Fruit fly (Drosophila melanogaster) whole organism, embryonic: ENCODE data around the gene Tom.

Source experiments
- Blimp-1 ChIP-seq: fragments of 200-800 bp; sonication (Bioruptor generic); optimal IDR thresholded peaks from 3 replicates; lab custom pipeline; 2018; ENCODE audit warnings: missing biosample characterization, missing genetic modification characterization, mild to moderate bottlenecking, moderate library complexity, missing genetic modification reagents
- CG10462 ChIP-seq: fragments of 200-800 bp; sonication (Bioruptor generic); optimal IDR thresholded peaks from 2 replicates; lab custom pipeline; 2016; ENCODE audit warnings: missing biosample characterization, missing genetic modification characterization
- CG10654 ChIP-seq: fragments of 200-800 bp; sonication (Bioruptor generic); optimal IDR thresholded peaks from 2 replicates; lab custom pipeline; 2016; ENCODE audit warnings: missing biosample characterization, missing genetic modification characterization
- CG11093 ChIP-seq: fragments of 200-800 bp; sonication (Bioruptor generic); IDR thresholded peaks from 3 replicates; pipeline ENCODE4 v1.3.6; 2022; ENCODE audit warnings: missing biosample characterization, missing genetic modification characterization
- CG11247 ChIP-seq: fragments of 200-800 bp; sonication (Bioruptor generic); IDR thresholded peaks from 2 replicates; pipeline ENCODE4 v1.3.6; 2022; ENCODE audit warnings: missing biosample characterization, missing genetic modification characterization
- CG14710 ChIP-seq: fragments of 200-800 bp; sonication (Bioruptor generic); optimal IDR thresholded peaks from 3 replicates; lab custom pipeline; 2019; ENCODE audit warnings: missing biosample characterization, mild to moderate bottlenecking, missing genetic modification characterization, moderate library complexity
- CG15269 ChIP-seq: fragments of 200-800 bp; sonication (Bioruptor generic); optimal IDR thresholded peaks from 2 replicates; lab custom pipeline; 2018; ENCODE audit warnings: missing biosample characterization, mild to moderate bottlenecking, missing genetic modification characterization, moderate library complexity
- CG15514 ChIP-seq: fragments of 200-800 bp; sonication (Bioruptor generic); optimal IDR thresholded peaks from 3 replicates; lab custom pipeline; 2017; ENCODE audit warnings: missing biosample characterization, missing genetic modification characterization, mild to moderate bottlenecking, moderate library complexity, missing genetic modification reagents
- CG16863 ChIP-seq: fragments of 200-800 bp; sonication (Bioruptor generic); optimal IDR thresholded peaks from 3 replicates; lab custom pipeline; 2016; ENCODE audit warnings: missing biosample characterization, missing genetic modification characterization
- CG17186 ChIP-seq: fragments of 200-800 bp; sonication (Bioruptor generic); optimal IDR thresholded peaks from 3 replicates; lab custom pipeline; 2017; ENCODE audit warnings: missing biosample characterization, missing genetic modification reagents, missing genetic modification characterization
- CG17385 ChIP-seq: fragments of 200-800 bp; sonication (Bioruptor generic); optimal IDR thresholded peaks from 3 replicates; lab custom pipeline; 2018; ENCODE audit warnings: missing biosample characterization, mild to moderate bottlenecking, missing genetic modification characterization
- CG2678 ChIP-seq: fragments of 200-800 bp; sonication (Bioruptor generic); optimal IDR thresholded peaks from 3 replicates; lab custom pipeline; 2019; ENCODE audit warnings: missing biosample characterization, mild to moderate bottlenecking, missing genetic modification characterization, moderate library complexity
- CG32532 ChIP-seq: fragments of 200-800 bp; sonication (Bioruptor generic); IDR thresholded peaks from 2 replicates; pipeline ENCODE4 v1.3.6; 2022; ENCODE audit warnings: missing biosample characterization, missing genetic modification characterization
- CG32772 ChIP-seq: fragments of 200-800 bp; sonication (Bioruptor generic); IDR thresholded peaks from 2 replicates; pipeline ENCODE4 v1.3.6; 2022; ENCODE audit warnings: missing biosample characterization, missing genetic modification characterization
- CG3838 ChIP-seq: fragments of 200-800 bp; sonication (Bioruptor generic); optimal IDR thresholded peaks from 3 replicates; lab custom pipeline; 2016; ENCODE audit warnings: missing biosample characterization, missing genetic modification characterization
- CG3847 ChIP-seq: fragments of 200-800 bp; sonication (Bioruptor generic); IDR thresholded peaks from 2 replicates; pipeline ENCODE4 v1.3.6; 2022; ENCODE audit warnings: missing biosample characterization, missing genetic modification characterization
- CG4360 ChIP-seq: fragments of 200-800 bp; sonication (Bioruptor generic); IDR thresholded peaks from 2 replicates; pipeline ENCODE4 v1.3.6; 2022; ENCODE audit warnings: missing biosample characterization, missing genetic modification characterization
- CG4404 ChIP-seq: fragments of 200-800 bp; sonication (Bioruptor generic); IDR thresholded peaks from 2 replicates; pipeline ENCODE4 v1.3.6; 2022; ENCODE audit warnings: missing biosample characterization, missing genetic modification characterization
- CG6683 ChIP-seq: fragments of 200-800 bp; sonication (Bioruptor generic); optimal IDR thresholded peaks from 2 replicates; lab custom pipeline; 2017; ENCODE audit warnings: missing biosample characterization, mild to moderate bottlenecking, missing genetic modification characterization, missing genetic modification reagents
- CG9876 ChIP-seq: fragments of 200-800 bp; sonication (Bioruptor generic); optimal IDR thresholded peaks from 2 replicates; lab custom pipeline; 2016; ENCODE audit warnings: missing biosample characterization, missing genetic modification characterization
- CkIIα-i1 ChIP-seq: fragments of 200-800 bp; sonication (Bioruptor generic); IDR thresholded peaks from 2 replicates; pipeline ENCODE4 v1.3.6; 2022; ENCODE audit warnings: missing biosample characterization, missing genetic modification characterization
- Dad ChIP-seq: fragments of 200-800 bp; sonication (Bioruptor generic); optimal IDR thresholded peaks from 3 replicates; lab custom pipeline; 2016; ENCODE audit warnings: missing biosample characterization, missing genetic modification characterization
- Dip3 ChIP-seq: fragments of 200-800 bp; sonication (Bioruptor generic); optimal IDR thresholded peaks from 3 replicates; lab custom pipeline; 2016; ENCODE audit warnings: missing biosample characterization, missing genetic modification characterization
- H15 ChIP-seq: fragments of 200-800 bp; sonication (Bioruptor generic); IDR thresholded peaks from 3 replicates; pipeline ENCODE4 v1.3.6; 2022; ENCODE audit warnings: missing biosample characterization, missing genetic modification characterization
- HmgZ ChIP-seq: fragments of 200-800 bp; sonication (Bioruptor generic); optimal IDR thresholded peaks from 2 replicates; lab custom pipeline; 2018; ENCODE audit warnings: missing biosample characterization, mild to moderate bottlenecking, missing genetic modification characterization
- Jarid2 ChIP-seq: fragments of 200-800 bp; sonication (Bioruptor generic); optimal IDR thresholded peaks from 3 replicates; lab custom pipeline; 2017; ENCODE audit warnings: mild to moderate bottlenecking, missing biosample characterization, missing genetic modification reagents, missing genetic modification characterization
- Nf-YC ChIP-seq: fragments of 200-800 bp; optimal IDR thresholded peaks from 3 replicates; lab custom pipeline; 2019; ENCODE audit warnings: missing biosample characterization, mild to moderate bottlenecking, missing genetic modification characterization, moderate library complexity
- PHDP ChIP-seq: fragments of 200-800 bp; sonication (Bioruptor generic); optimal IDR thresholded peaks from 3 replicates; lab custom pipeline; 2018; ENCODE audit warnings: missing biosample characterization, mild to moderate bottlenecking, missing genetic modification characterization, moderate library complexity
- Poxn ChIP-seq: fragments of 200-800 bp; sonication (Bioruptor generic); IDR thresholded peaks from 2 replicates; pipeline ENCODE4 v1.3.6; 2022; ENCODE audit warnings: missing biosample characterization, missing genetic modification characterization
- Scr ChIP-seq: fragments of 200-800 bp; sonication (Bioruptor generic); IDR thresholded peaks from 2 replicates; pipeline ENCODE4 v1.3.6; 2022; ENCODE audit warnings: missing biosample characterization, missing genetic modification characterization; ENCODE audit not compliant: partially characterized antibody
- Sry-β ChIP-seq: fragments of 200-800 bp; sonication (Bioruptor generic); optimal IDR thresholded peaks from 2 replicates; lab custom pipeline; 2018; ENCODE audit warnings: missing biosample characterization, mild to moderate bottlenecking, missing genetic modification characterization, moderate library complexity
- Taf1 ChIP-seq: fragments of 200-800 bp; sonication (Bioruptor generic); IDR thresholded peaks from 2 replicates; pipeline ENCODE4 v1.3.6; 2022; ENCODE audit warnings: missing biosample characterization, missing genetic modification characterization
- Xbp1 ChIP-seq: fragments of 200-800 bp; sonication (Bioruptor generic); optimal IDR thresholded peaks from 3 replicates; lab custom pipeline; 2016; ENCODE audit warnings: missing biosample characterization, mild to moderate bottlenecking, missing genetic modification characterization
- ash1 ChIP-seq: fragments of 200-800 bp; sonication (Bioruptor generic); optimal IDR thresholded peaks from 2 replicates; lab custom pipeline; 2018; ENCODE audit warnings: missing biosample characterization, mild to moderate bottlenecking, missing genetic modification characterization
- crol ChIP-seq: fragments of 200-800 bp; sonication (Bioruptor generic); IDR thresholded peaks from 2 replicates; pipeline ENCODE4 v1.3.6; 2022; ENCODE audit warnings: missing biosample characterization, missing genetic modification characterization
- dati ChIP-seq: fragments of 200-800 bp; sonication (Bioruptor generic); IDR thresholded peaks from 2 replicates; pipeline ENCODE4 v1.3.6; 2022; ENCODE audit warnings: missing biosample characterization, missing genetic modification characterization
- gro ChIP-seq: fragments of 200-800 bp; sonication (Bioruptor generic); optimal IDR thresholded peaks from 2 replicates; lab custom pipeline; 2016; ENCODE audit warnings: missing biosample characterization, missing genetic modification characterization
- gt ChIP-seq: fragments of 200-800 bp; sonication (Bioruptor generic); IDR thresholded peaks from 2 replicates; pipeline ENCODE4 v1.3.6; 2022; ENCODE audit warnings: missing biosample characterization, missing genetic modification characterization
- hb ChIP-seq: fragments of 200-800 bp; sonication (Bioruptor generic); IDR thresholded peaks from 3 replicates; pipeline ENCODE4 v1.3.6; 2022; ENCODE audit warnings: missing biosample characterization, missing genetic modification characterization; ENCODE audit not compliant: partially characterized antibody
- hth ChIP-seq: fragments of >200 bp; optimal IDR thresholded peaks from 2 replicates; lab custom pipeline; 2017; ENCODE audit warnings: inconsistent platforms
- insv ChIP-seq, 2 experiments: fragments of 200-800 bp; sonication (Bioruptor generic); optimal IDR thresholded peaks; 3 replicates each; lab custom pipeline; 2016 to 2018; ENCODE audit warnings: missing biosample characterization in 2 of 2, missing genetic modification characterization in 2 of 2
- nom ChIP-seq: fragments of 200-800 bp; sonication (Bioruptor generic); optimal IDR thresholded peaks from 2 replicates; lab custom pipeline; 2017; ENCODE audit warnings: missing biosample characterization, missing genetic modification characterization, mild to moderate bottlenecking, moderate library complexity, missing genetic modification reagents
- pita ChIP-seq: fragments of 200-800 bp; sonication (Bioruptor generic); optimal IDR thresholded peaks from 2 replicates; lab custom pipeline; 2017; ENCODE audit warnings: missing biosample characterization, mild to moderate bottlenecking, missing genetic modification characterization
- run ChIP-seq: fragments of 200-800 bp; sonication (Bioruptor generic); optimal IDR thresholded peaks from 3 replicates; lab custom pipeline; 2018; ENCODE audit warnings: missing biosample characterization, mild to moderate bottlenecking, missing genetic modification characterization
- sd ChIP-seq: fragments of 200-800 bp; sonication (Bioruptor generic); optimal IDR thresholded peaks from 3 replicates; lab custom pipeline; 2018; ENCODE audit warnings: missing biosample characterization, mild to moderate bottlenecking, missing genetic modification characterization, moderate library complexity
- slbo ChIP-seq: fragments of 200-800 bp; sonication (Bioruptor generic); IDR thresholded peaks from 2 replicates; pipeline ENCODE4 v1.3.6; 2022; ENCODE audit warnings: missing biosample characterization, missing genetic modification characterization
- slou ChIP-seq: fragments of 200-800 bp; sonication (Bioruptor generic); optimal IDR thresholded peaks from 3 replicates; lab custom pipeline; 2016; ENCODE audit warnings: missing biosample characterization, missing genetic modification characterization
- slp2 ChIP-seq: fragments of 200-800 bp; sonication (Bioruptor generic); optimal IDR thresholded peaks from 2 replicates; lab custom pipeline; 2016; ENCODE audit warnings: missing biosample characterization, missing genetic modification characterization
- vnd ChIP-seq: fragments of 200-800 bp; sonication (Bioruptor generic); IDR thresholded peaks from 3 replicates; pipeline ENCODE4 v1.3.6; 2022; ENCODE audit warnings: missing biosample characterization, missing genetic modification characterization; ENCODE audit not compliant: partially characterized antibody
- wdn ChIP-seq: fragments of 200-800 bp; sonication (Bioruptor generic); IDR thresholded peaks from 2 replicates; pipeline ENCODE4 v1.3.6; 2022; ENCODE audit warnings: missing biosample characterization, missing genetic modification characterization
- z ChIP-seq: fragments of 200-800 bp; sonication (Bioruptor generic); IDR thresholded peaks from 3 replicates; pipeline ENCODE4 v1.3.6; 2022; ENCODE audit warnings: missing biosample characterization, missing genetic modification characterization

Tom gene

DNA sequence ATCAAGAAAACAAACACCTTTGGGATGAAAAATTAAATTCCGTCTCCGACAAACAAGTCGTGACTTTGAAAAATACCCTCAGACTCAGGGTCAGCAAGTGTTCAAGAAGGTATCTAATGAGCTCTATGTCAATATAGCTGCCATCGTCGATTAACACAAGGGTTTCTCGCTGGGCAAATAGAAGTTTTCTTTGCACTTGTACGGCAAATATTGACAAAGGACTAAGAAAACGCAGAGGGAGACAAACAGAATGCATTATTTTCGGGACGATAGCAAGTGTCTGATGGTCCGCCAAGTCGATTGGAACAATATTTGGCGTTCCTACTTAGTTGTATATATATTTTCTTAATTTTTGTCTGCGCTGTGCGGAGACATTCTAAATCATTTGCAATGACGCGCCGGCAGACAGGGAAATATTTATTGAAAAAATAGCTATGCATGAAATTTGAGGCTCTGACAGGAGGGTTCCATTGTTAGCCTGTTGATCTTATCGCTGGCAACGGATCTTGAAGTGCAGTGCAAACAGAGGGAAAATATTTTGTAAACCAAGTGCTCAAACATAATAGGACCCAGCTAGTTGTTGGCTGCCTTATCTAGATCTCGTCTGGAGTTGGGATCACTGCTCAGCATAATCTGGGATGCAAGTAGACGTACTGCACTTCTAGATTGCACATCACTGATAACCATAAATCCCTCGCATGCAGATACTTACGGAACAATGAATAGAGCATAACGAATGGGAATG is 12.7 kb upstream of the Tom start (continued):
- no peak for TF ChIP-seq z (GFP tag; lab: Robert Waterston, UW)
- TF ChIP-seq CG4360 (GFP tag; lab: Robert Waterston, UW) = no peak
- TF ChIP-seq hth (lab: Kevin White, UChicago) = no peak
- no peak for TF ChIP-seq nom
- no peak for TF ChIP-seq Poxn (GFP tag; lab: Robert Waterston, UW)
- no peak for TF ChIP-seq gro (GFP tag; lab: Kevin White, UChicago)
- TF ChIP-seq ash1 (GFP tag; lab: Kevin White, UChicago) = no peak
- TF ChIP-seq CG15269 (tag; lab: Kevin White, UChicago) = no peak
- TF ChIP-seq CG3847 (GFP tag; lab: Robert Waterston, UW) = no peak
- no peak for TF ChIP-seq CG2678 (tag; lab: Kevin White, UChicago)
- TF ChIP-seq CkIIα-i1 (GFP tag; lab: Robert Waterston, UW) = no peak
- no peak for TF ChIP-seq run (tag; lab: Kevin White, UChicago)
- TF ChIP-seq Scr (GFP tag; lab: Robert Waterston, UW) = no peak
- no peak for TF ChIP-seq Nf-YC (tag; lab: Kevin White, UChicago)
- no peak for TF ChIP-seq CG6683 (GFP tag; lab: Kevin White, UChicago)
- TF ChIP-seq CG10462 (GFP tag; lab: Kevin White, UChicago) = peak; percentile 58
- TF ChIP-seq vnd = no peak
- peak in 1 of 2 experiments; percentile 63 for TF ChIP-seq insv (GFP tag; optimal IDR thresholded peaks at IDR 0.05; lab: Kevin White, UChicago)
- no peak for TF ChIP-seq sd (tag; lab: Kevin White, UChicago)
- no peak for TF ChIP-seq CG11093 (GFP tag; lab: Robert Waterston, UW)
- TF ChIP-seq slou (GFP tag; lab: Kevin White, UChicago) = no peak
- TF ChIP-seq slbo = no peak
- TF ChIP-seq dati (GFP tag; lab: Robert Waterston, UW) = no peak
- TF ChIP-seq Jarid2 (GFP tag; lab: Kevin White, UChicago) = no peak
- peak; percentile 72 for TF ChIP-seq CG14710 (tag; lab: Kevin White, UChicago)
- no peak for TF ChIP-seq H15 (GFP tag; lab: Robert Waterston, UW)
- no peak for TF ChIP-seq Sry-β (GFP tag; lab: Kevin White, UChicago)
- TF ChIP-seq CG32532 = no peak
- no peak for TF ChIP-seq CG10654
- TF ChIP-seq CG17385 (GFP tag; lab: Kevin White, UChicago) = no peak
- TF ChIP-seq Dad (GFP tag; lab: Kevin White, UChicago) = no peak
- no peak for TF ChIP-seq HmgZ (tag; lab: Kevin White, UChicago)
- no peak for TF ChIP-seq Dip3 (GFP tag; lab: Kevin White, UChicago)
- TF ChIP-seq hb = no peak
- TF ChIP-seq CG3838 = peak; percentile 24
- TF ChIP-seq Taf1 (GFP tag; lab: Robert Waterston, UW) = no peak
- TF ChIP-seq Blimp-1 (GFP tag; lab: Kevin White, UChicago) = no peak
- no peak for TF ChIP-seq CG15514 (GFP tag; lab: Kevin White, UChicago)
- TF ChIP-seq PHDP (tag; lab: Kevin White, UChicago) = no peak
- no peak for TF ChIP-seq crol (GFP tag; lab: Robert Waterston, UW)
- no peak for TF ChIP-seq pita (GFP tag; lab: Kevin White, UChicago)
- TF ChIP-seq CG32772 (GFP tag; lab: Robert Waterston, UW) = no peak
- TF ChIP-seq slp2 (GFP tag; lab: Kevin White, UChicago) = no peak
- no peak for TF ChIP-seq CG9876 (GFP tag; lab: Kevin White, UChicago)
- TF ChIP-seq CG17186 (GFP tag; lab: Kevin White, UChicago) = no peak
- no peak for TF ChIP-seq gt (GFP tag; lab: Robert Waterston, UW)
- TF ChIP-seq CG16863 (GFP tag; lab: Kevin White, UChicago) = peak; percentile 4
- no peak for TF ChIP-seq CG11247
- TF ChIP-seq wdn (GFP tag; lab: Robert Waterston, UW) = no peak
- no peak for TF ChIP-seq Xbp1 (GFP tag; lab: Kevin White, UChicago)
- TF ChIP-seq CG4404 (GFP tag; lab: Robert Waterston, UW) = no peak
